Worm (Caenorhabditis elegans) whole organism, L1 larva: Measurements from ENCODE around the gene act-1.
A peak's percentile ranks its signal among the peaks of the same experiment; 100 is the strongest.

Experiments used
- C04F5.9 ChIP-seq: sonication (generic microtip); optimal IDR thresholded peaks from 2 replicates; lab custom pipeline; 2016; ENCODE audit warnings: missing genetic modification characterization, missing compliant biosample characterization
- C34B4.2 ChIP-seq: sonication (generic microtip); optimal IDR thresholded peaks from 2 replicates; lab custom pipeline; 2017; ENCODE audit warnings: mild to moderate bottlenecking, missing genetic modification characterization, missing compliant biosample characterization
- F16B12.6 ChIP-seq: fragments of 150-350 bp; optimal IDR thresholded peaks from 2 replicates; lab custom pipeline; 2014; ENCODE audit warnings: missing biosample characterization, missing genetic modification characterization
- aha-1 ChIP-seq: fragments of 150-350 bp; optimal IDR thresholded peaks from 2 replicates; lab custom pipeline; 2014; ENCODE audit warnings: missing biosample characterization, missing genetic modification characterization
- alr-1 ChIP-seq: fragments of 200-800 bp; sonication (Bioruptor generic); optimal IDR thresholded peaks from 2 replicates; lab custom pipeline; 2018; ENCODE audit warnings: borderline replicate concordance, mild to moderate bottlenecking, missing genetic modification characterization, missing compliant biosample characterization
- ama-1 ChIP-seq: fragments of 150-350 bp; optimal IDR thresholded peaks from 2 replicates; lab custom pipeline; 2014
- blmp-1 ChIP-seq: fragments of 150-350 bp; optimal IDR thresholded peaks from 2 replicates; lab custom pipeline; 2014; ENCODE audit warnings: missing biosample characterization, missing genetic modification characterization
- ceh-88 ChIP-seq: fragments of 200-800 bp; sonication (Bioruptor generic); IDR thresholded peaks from 2 replicates; pipeline ENCODE4 v1.3.6; 2022; ENCODE audit warnings: missing genetic modification characterization, missing compliant biosample characterization
- dpl-1 ChIP-seq, 3 experiments: fragments of 150-350 bp in 2 of 3; sonication (generic microtip) in 1 of 3; optimal IDR thresholded peaks; 2 replicates each; lab custom pipeline; 2014 to 2017; ENCODE audit warnings: missing biosample characterization in 3 of 3, missing genetic modification characterization in 3 of 3, missing genetic modification reagents in 3 of 3
- efl-1 ChIP-seq, 4 experiments: fragments of 150-350 bp; optimal IDR thresholded peaks in 3 of 4; peaks in 1 of 4; 1 replicate in 1 of 4; 2 replicates in 3 of 4; lab custom pipeline; 2014; ENCODE audit warnings: missing biosample characterization in 2 of 4, missing genetic modification characterization in 2 of 4, missing genetic modification reagents in 2 of 4
- efl-3 ChIP-seq: fragments of 200-800 bp; sonication (Bioruptor generic); optimal IDR thresholded peaks from 2 replicates; lab custom pipeline; 2018; ENCODE audit warnings: mild to moderate bottlenecking, missing genetic modification characterization, missing compliant biosample characterization
- egl-27 ChIP-seq, 2 experiments: fragments of 150-350 bp in 1 of 2; sonication (generic microtip); optimal IDR thresholded peaks; 3 replicates each; lab custom pipeline; 2017 to 2018; ENCODE audit warnings: missing biosample characterization in 2 of 2, missing genetic modification characterization in 2 of 2, missing genetic modification reagents in 2 of 2
- elt-2 ChIP-seq: sonication (generic microtip); optimal IDR thresholded peaks from 2 replicates; lab custom pipeline; 2016; ENCODE audit warnings: missing genetic modification characterization, mild to moderate bottlenecking, inconsistent platforms, missing compliant biosample characterization, missing genetic modification reagents
- elt-3 ChIP-seq, 6 experiments: fragments of 150-350 bp in 1 of 6; sonication (generic microtip); optimal IDR thresholded peaks; 2 replicates each; lab custom pipeline; 2017 to 2018; ENCODE audit warnings: missing biosample characterization in 6 of 6, missing genetic modification characterization in 6 of 6, inconsistent platforms in 1 of 6
- ets-5 ChIP-seq: fragments of 200-800 bp; sonication (Bioruptor generic); IDR thresholded peaks from 2 replicates; pipeline ENCODE4 v1.3.6; 2022; ENCODE audit warnings: missing genetic modification characterization, missing compliant biosample characterization
- fkh-10 ChIP-seq: sonication (generic microtip); optimal IDR thresholded peaks from 2 replicates; lab custom pipeline; 2017; ENCODE audit warnings: missing biosample characterization, missing genetic modification reagents, missing genetic modification characterization
- fkh-4 ChIP-seq: sonication (generic microtip); optimal IDR thresholded peaks from 2 replicates; lab custom pipeline; 2016; ENCODE audit warnings: missing compliant biosample characterization, missing genetic modification characterization, borderline replicate concordance
- fkh-8 ChIP-seq: sonication (generic microtip); optimal IDR thresholded peaks from 2 replicates; lab custom pipeline; 2016; ENCODE audit warnings: mild to moderate bottlenecking, missing genetic modification characterization, missing compliant biosample characterization
- grh-1 ChIP-seq: fragments of 200-800 bp; sonication (Bioruptor generic); IDR thresholded peaks from 2 replicates; pipeline ENCODE4 v1.3.6; 2022; ENCODE audit warnings: missing genetic modification reagents, missing genetic modification characterization, missing compliant biosample characterization
- hlh-17 ChIP-seq: fragments of 200-800 bp; sonication (Bioruptor generic); optimal IDR thresholded peaks from 2 replicates; lab custom pipeline; 2018; ENCODE audit warnings: missing genetic modification characterization, mild to moderate bottlenecking, missing compliant biosample characterization, moderate library complexity, borderline replicate concordance
- hlh-4 ChIP-seq: sonication (generic microtip); optimal IDR thresholded peaks from 2 replicates; lab custom pipeline; 2016; ENCODE audit warnings: mild to moderate bottlenecking, missing genetic modification characterization, missing compliant biosample characterization
- hpl-2 ChIP-seq: fragments of 150-350 bp; optimal IDR thresholded peaks from 2 replicates; lab custom pipeline; 2014; ENCODE audit warnings: missing biosample characterization, missing genetic modification reagents, missing genetic modification characterization
- irx-1 ChIP-seq: sonication (generic microtip); optimal IDR thresholded peaks from 2 replicates; lab custom pipeline; 2016; ENCODE audit warnings: missing genetic modification characterization, missing compliant biosample characterization
- isw-1 ChIP-seq: fragments of 200-800 bp; sonication (Bioruptor generic); IDR thresholded peaks from 2 replicates; pipeline ENCODE4 v1.3.6; 2022; ENCODE audit warnings: missing genetic modification characterization, missing compliant biosample characterization
- lin-15B ChIP-seq: fragments of 150-350 bp; sonication (generic microtip); optimal IDR thresholded peaks from 3 replicates; lab custom pipeline; 2014; ENCODE audit warnings: missing biosample characterization, missing genetic modification characterization
- lin-35 ChIP-seq, 2 experiments: fragments of 150-350 bp; optimal IDR thresholded peaks; 2 replicates each; lab custom pipeline; 2014; ENCODE audit warnings: missing biosample characterization in 2 of 2, missing genetic modification characterization in 2 of 2, missing genetic modification reagents in 2 of 2
- lin-39 ChIP-seq: fragments of 150-350 bp; optimal IDR thresholded peaks from 2 replicates; lab custom pipeline; 2014; ENCODE audit warnings: missing biosample characterization, missing genetic modification reagents, missing genetic modification characterization
- lir-3 ChIP-seq: sonication (generic microtip); optimal IDR thresholded peaks from 2 replicates; lab custom pipeline; 2016; ENCODE audit warnings: mild to moderate bottlenecking, missing genetic modification characterization, moderate library complexity, missing compliant biosample characterization; ENCODE audit not compliant: poor library complexity
- lsy-2 ChIP-seq, 2 experiments: fragments of 150-350 bp; optimal IDR thresholded peaks; 2 replicates each; lab custom pipeline; 2014; ENCODE audit warnings: missing biosample characterization in 2 of 2, missing genetic modification characterization in 2 of 2
- mab-9 ChIP-seq: fragments of 200-800 bp; sonication (Bioruptor generic); IDR thresholded peaks from 2 replicates; pipeline ENCODE4 v1.3.6; 2022; ENCODE audit warnings: missing genetic modification reagents, missing genetic modification characterization, missing compliant biosample characterization
- mdl-1 ChIP-seq, 2 experiments: fragments of 150-350 bp; optimal IDR thresholded peaks; 2 replicates each; lab custom pipeline; 2014 to 2017; ENCODE audit warnings: missing biosample characterization in 2 of 2, missing genetic modification characterization in 2 of 2, inconsistent platforms in 1 of 2
- nhr-11 ChIP-seq: fragments of 150-350 bp; optimal IDR thresholded peaks from 2 replicates; lab custom pipeline; 2014; ENCODE audit warnings: missing biosample characterization, missing genetic modification characterization
- nhr-12 ChIP-seq: sonication (generic microtip); optimal IDR thresholded peaks from 2 replicates; lab custom pipeline; 2017; ENCODE audit warnings: missing biosample characterization, missing genetic modification characterization
- nhr-19 ChIP-seq: fragments of 200-800 bp; sonication (Bioruptor generic); conservative IDR thresholded peaks from 2 replicates; pipeline ENCODE4 v1.3.6; 2022; ENCODE audit warnings: missing genetic modification characterization, missing compliant biosample characterization
- nhr-20 ChIP-seq: sonication (generic microtip); optimal IDR thresholded peaks from 2 replicates; lab custom pipeline; 2016; ENCODE audit warnings: mild to moderate bottlenecking, missing genetic modification characterization, missing compliant biosample characterization
- nhr-237 ChIP-seq: fragments of 150-350 bp; optimal IDR thresholded peaks from 2 replicates; lab custom pipeline; 2014; ENCODE audit warnings: missing biosample characterization, missing genetic modification characterization
- nhr-85 ChIP-seq: sonication (generic microtip); peaks from one replicate; lab custom pipeline; 2016; ENCODE audit warnings: missing genetic modification characterization, inconsistent platforms, missing compliant biosample characterization
- pag-3 ChIP-seq: sonication (generic microtip); optimal IDR thresholded peaks from 2 replicates; lab custom pipeline; 2017; ENCODE audit warnings: missing genetic modification characterization, mild to moderate bottlenecking, missing compliant biosample characterization, antibody characterized with exemption, borderline replicate concordance; ENCODE audit not compliant: insufficient read depth
- pax-3 ChIP-seq: fragments of 200-800 bp; sonication (Bioruptor generic); optimal IDR thresholded peaks from 2 replicates; lab custom pipeline; 2018; ENCODE audit warnings: mild to moderate bottlenecking, missing genetic modification characterization, moderate library complexity, missing compliant biosample characterization
- rnt-1 ChIP-seq: sonication (generic microtip); optimal IDR thresholded peaks from 2 replicates; lab custom pipeline; 2016; ENCODE audit warnings: mild to moderate bottlenecking, missing genetic modification characterization, moderate library complexity, missing compliant biosample characterization
- skn-1 ChIP-seq: fragments of 150-350 bp; optimal IDR thresholded peaks from 2 replicates; lab custom pipeline; 2014; ENCODE audit warnings: missing biosample characterization, missing genetic modification characterization
- snpc-4 ChIP-seq: fragments of 150-350 bp; optimal IDR thresholded peaks from 2 replicates; lab custom pipeline; 2014; ENCODE audit warnings: missing biosample characterization, missing genetic modification characterization
- snu-23 ChIP-seq: sonication (generic microtip); optimal IDR thresholded peaks from 2 replicates; lab custom pipeline; 2016; ENCODE audit warnings: missing genetic modification characterization, missing compliant biosample characterization
- sptf-1 ChIP-seq: fragments of 150-350 bp; optimal IDR thresholded peaks from 2 replicates; lab custom pipeline; 2014; ENCODE audit warnings: missing biosample characterization, missing genetic modification characterization
- sup-37 ChIP-seq: fragments of 200-800 bp; sonication (Bioruptor generic); optimal IDR thresholded peaks from 2 replicates; lab custom pipeline; 2018; ENCODE audit warnings: mild to moderate bottlenecking, missing genetic modification characterization, missing compliant biosample characterization
- swsn-7 ChIP-seq: sonication (generic microtip); optimal IDR thresholded peaks from 2 replicates; lab custom pipeline; 2016; ENCODE audit warnings: missing genetic modification characterization, missing compliant biosample characterization
- tbx-2 ChIP-seq: sonication (generic microtip); optimal IDR thresholded peaks from 2 replicates; lab custom pipeline; 2016; ENCODE audit warnings: missing genetic modification characterization, missing compliant biosample characterization
- unc-130 ChIP-seq: fragments of 150-350 bp; optimal IDR thresholded peaks from 2 replicates; lab custom pipeline; 2017; ENCODE audit warnings: missing biosample characterization, missing genetic modification characterization, inconsistent platforms
- unc-62 ChIP-seq: fragments of 150-350 bp; optimal IDR thresholded peaks from 2 replicates; lab custom pipeline; 2014; ENCODE audit warnings: missing biosample characterization, missing genetic modification reagents, missing genetic modification characterization
- vab-15 ChIP-seq: sonication (generic microtip); optimal IDR thresholded peaks from 2 replicates; lab custom pipeline; 2017; ENCODE audit warnings: missing genotype, mild to moderate bottlenecking, missing genetic modification characterization, missing compliant biosample characterization
- zip-4 ChIP-seq: fragments of 200-800 bp; sonication (Bioruptor generic); optimal IDR thresholded peaks from 2 replicates; lab custom pipeline; 2018; ENCODE audit warnings: mild to moderate bottlenecking, missing genetic modification characterization, moderate library complexity, missing compliant biosample characterization

act-1 gene

DNA sequence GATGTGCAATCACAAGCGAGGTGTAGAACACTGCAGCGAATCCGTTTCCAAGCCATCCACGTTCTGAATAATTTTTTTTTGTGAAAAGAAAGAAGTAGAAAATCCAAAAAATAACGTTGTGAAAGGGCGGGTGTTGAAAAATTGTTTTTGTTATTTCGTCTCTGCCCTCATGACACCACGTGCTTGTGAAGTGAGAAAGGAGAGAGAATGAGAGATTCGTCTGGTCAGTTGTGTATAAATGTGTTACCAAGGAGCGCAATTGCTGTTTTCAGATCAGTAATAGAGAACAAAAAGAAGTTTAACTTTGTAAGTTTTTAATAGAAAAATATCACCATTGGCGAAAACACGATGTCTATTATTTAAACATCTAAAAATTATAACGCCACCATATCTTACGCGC lies 40.4 kb downstream of the act-1 start (continued):
- TF ChIP-seq lir-3 (tag; lab: Kevin White, UChicago) (peak; percentile 38), ets-5 (no peak), unc-130 (peak; percentile 48), rnt-1 (tag; lab: Kevin White, UChicago) (peak; percentile 25), skn-1 (tag; lab: Kevin White, UChicago) (peak; percentile 57), F16B12.6 (no peak), ama-1 (lab: Kevin White, UChicago) (no peak), nhr-20 (tag; lab: Kevin White, UChicago) (peak; percentile 49), elt-3 (tag; optimal IDR thresholded peaks at IDR 0.05; lab: Kevin White, UChicago) (no peak), sup-37 (GFP tag; lab: Kevin White, UChicago) (no peak), egl-27 (tag; optimal IDR thresholded peaks at IDR 0.05; lab: Kevin White, UChicago) (no peak), unc-62 (no peak), lsy-2 (tag; optimal IDR thresholded peaks at IDR 0.05; lab: Kevin White, UChicago) (peak; percentile 44 to 65), nhr-85 (tag; lab: Kevin White, UChicago) (no peak), snpc-4 (no peak), blmp-1 (tag; lab: Kevin White, UChicago) (peak; percentile 56), aha-1 (no peak), hpl-2 (no peak), sptf-1 (tag; lab: Kevin White, UChicago) (no peak), lin-15B (tag; lab: Kevin White, UChicago) (peak; percentile 4), hlh-17 (GFP tag; lab: Kevin White, UChicago) (no peak), fkh-4 (tag; lab: Kevin White, UChicago) (no peak), vab-15 (no peak), dpl-1 (GFP tag; optimal IDR thresholded peaks at IDR 0.05; lab: Kevin White, UChicago) (peak in 2 of 3 experiments; percentile 30 to 63), C34B4.2 (no peak), efl-1 (optimal IDR thresholded peaks at IDR 0.05; lab: Kevin White, UChicago) (peak; percentile 41 to 43), efl-1 (GFP tag; optimal IDR thresholded peaks at IDR 0.05 in 1 of 2; lab: Kevin White, UChicago) (peak in 1 of 2 experiments; percentile 36), grh-1 (GFP tag; lab: Robert Waterston, UW) (no peak), fkh-10 (no peak), pax-3 (tag; lab: Kevin White, UChicago) (no peak), fkh-8 (peak; percentile 31), swsn-7 (tag; lab: Kevin White, UChicago) (peak; percentile 24), lin-35 (GFP tag; optimal IDR thresholded peaks at IDR 0.05; lab: Kevin White, UChicago) (peak; percentile 32 to 66), nhr-237 (no peak), pag-3 (tag; lab: Kevin White, UChicago) (no peak), tbx-2 (tag; lab: Kevin White, UChicago) (no peak), nhr-19 (GFP tag; lab: Robert Waterston, UW) (peak; percentile 23; the same call in 1 of the 2 replicates), efl-3 (no peak), nhr-11 (no peak), isw-1 (no peak), C04F5.9 (no peak), alr-1 (tag; lab: Kevin White, UChicago) (no peak), irx-1 (tag; lab: Kevin White, UChicago) (no peak), mdl-1 (tag; optimal IDR thresholded peaks at IDR 0.05; lab: Kevin White, UChicago) (peak in 1 of 2 experiments; percentile 84)

DNA sequence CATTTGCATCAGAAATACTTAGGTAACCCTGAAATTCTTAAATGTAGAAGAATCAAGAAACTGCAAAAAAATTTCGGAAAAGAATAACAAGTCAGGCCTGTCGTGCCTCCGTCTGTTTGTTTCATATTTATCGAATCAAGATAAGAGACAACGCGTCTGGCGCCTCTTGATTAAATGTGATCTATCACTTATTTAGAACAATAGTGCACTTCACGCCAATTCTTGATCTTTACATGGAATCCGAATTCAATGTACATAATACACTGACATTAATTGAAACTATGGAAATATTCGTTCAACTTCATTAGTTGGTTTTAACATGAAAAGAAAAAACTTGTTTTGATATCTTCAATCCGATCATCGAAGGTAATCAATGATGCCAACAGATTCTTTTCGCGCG lies 41.6 kb downstream of the act-1 start, which contains the start of gene mboa-2:
Gene mboa-2 (minus strand): TSS at position 28 of the 400 bp plus-strand sequence.
- TF ChIP-seq nhr-85 (tag; lab: Kevin White, UChicago) (peak; percentile 49), isw-1 (no peak), efl-1 (optimal IDR thresholded peaks at IDR 0.05; lab: Kevin White, UChicago) (no peak), efl-1 (GFP tag; optimal IDR thresholded peaks at IDR 0.05 in 1 of 2; lab: Kevin White, UChicago) (peak in 1 of 2 experiments; percentile 64), blmp-1 (tag; lab: Kevin White, UChicago) (no peak), unc-130 (no peak), zip-4 (GFP tag; lab: Kevin White, UChicago) (no peak), hlh-4 (tag; lab: Kevin White, UChicago) (no peak), C04F5.9 (no peak), nhr-12 (tag; lab: Kevin White, UChicago) (no peak), alr-1 (tag; lab: Kevin White, UChicago) (no peak), elt-2 (peak; percentile 31), snpc-4 (no peak), lin-39 (tag; lab: Kevin White, UChicago) (no peak), ceh-88 (GFP tag; lab: Robert Waterston, UW) (peak; percentile 21; the same call in 1 of the 2 replicates), rnt-1 (tag; lab: Kevin White, UChicago) (peak; percentile 7), nhr-20 (tag; lab: Kevin White, UChicago) (peak; percentile 46), mab-9 (GFP tag; lab: Robert Waterston, UW) (no peak), snu-23 (GFP tag; lab: Kevin White, UChicago) (peak; percentile 16), nhr-237 (no peak)
